Worm (Caenorhabditis elegans): ENCODE data around the gene AC8.10.
"Not testable (repeated sequence)": the region's sequence is repeated elsewhere in the genome, so short reads cannot be mapped to it uniquely, and the experiment has no call there.

The AC8.10 gene

ce11 chrX:239077-239476 lies at the start of gene AC8.10:
Gene AC8.10, minus strand, starts transcription at chrX:239177.
- TF ChIP-seq zag-1 (tag; optimal IDR thresholded peaks at IDR 0.05); nhr-25 (tag; optimal IDR thresholded peaks at IDR 0.05); fkh-10 (GFP tag; optimal IDR thresholded peaks at IDR 0.05): not testable (repeated sequence)

ce11 chrX:286116-286515 lies 47.1 kb upstream of the AC8.10 start, which contains the start of gene Y47C4A.1:
Gene Y47C4A.1, minus strand, starts transcription at chrX:286216.
- TF ChIP-seq lin-15B (tag; optimal IDR thresholded peaks at IDR 0.05); nfya-1 (tag; optimal IDR thresholded peaks at IDR 0.05; ENCODE audit: insufficient read depth); elt-3 (tag; optimal IDR thresholded peaks at IDR 0.05): not testable (repeated sequence)

DNA sequence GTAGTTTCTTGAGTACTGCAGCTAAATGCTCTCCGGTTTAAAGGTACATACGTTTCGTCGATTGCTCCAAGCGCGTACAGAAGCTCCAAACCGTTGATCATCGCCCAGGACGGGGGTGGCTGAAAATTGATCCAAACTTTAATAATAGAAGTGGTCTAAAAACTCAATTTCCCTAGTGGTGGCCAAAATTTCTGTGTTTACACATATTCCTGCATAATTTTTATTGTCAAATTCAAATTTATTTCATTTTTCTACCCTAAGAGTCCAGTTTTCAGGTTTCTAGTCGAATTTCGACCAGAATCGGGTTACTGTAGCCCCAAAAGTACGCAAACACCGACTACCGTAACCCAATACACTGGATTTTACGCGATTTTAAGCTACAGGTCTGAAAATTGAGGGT lies 34.9 kb upstream of the AC8.10 start, which contains the start of gene Y108F1.5:
Gene Y108F1.5, minus strand, starts transcription at position 101 of the 400 bp plus-strand sequence.
- not testable (repeated sequence) for TF ChIP-seq unc-39 (tag; optimal IDR thresholded peaks at IDR 0.05); nhr-77 (tag; optimal IDR thresholded peaks at IDR 0.05); unc-62 (GFP tag; optimal IDR thresholded peaks at IDR 0.05)

- peak; percentile 78 for TF ChIP-seq ceh-28 (tag; optimal IDR thresholded peaks at IDR 0.05)
- no peak for TF ChIP-seq ceh-9 (tag; optimal IDR thresholded peaks at IDR 0.05)
Observed at ce11 chrX:271509-271908, 32.5 kb upstream of the AC8.10 start.

DNA sequence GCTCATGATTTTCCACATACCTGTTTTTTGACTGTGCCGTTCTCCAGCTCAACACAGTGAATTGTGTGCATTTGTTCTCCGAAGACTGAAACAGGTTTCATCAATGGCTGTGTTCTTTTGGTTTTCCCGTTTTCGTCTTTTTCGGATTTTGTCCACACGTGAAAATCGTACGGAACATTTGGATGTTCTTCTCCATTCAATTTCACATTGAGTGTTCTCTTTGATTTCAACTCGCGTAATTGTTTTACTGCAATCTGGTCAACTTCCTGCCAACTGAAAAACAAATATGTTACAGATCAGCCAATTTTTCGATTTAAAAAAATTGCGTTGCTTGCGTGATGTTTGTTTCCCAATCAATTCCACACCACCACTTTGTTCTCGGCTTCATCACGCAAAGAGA lies 9.6 kb downstream of the AC8.10 start, which contains the start of gene AC8.3:
Gene AC8.3, minus strand, starts transcription at position 101 of the 400 bp plus-strand sequence.
- TF ChIP-seq nhr-67, ceh-16, nhr-23 (tag; optimal IDR thresholded peaks at IDR 0.05): not testable (repeated sequence)

ce11 chrX:215488-215887 lies 23.5 kb downstream of the AC8.10 start, which contains the start of gene set-28:
Gene set-28, minus strand, starts transcription at chrX:215588.
- not testable (repeated sequence) for TF ChIP-seq ama-1 (optimal IDR thresholded peaks at IDR 0.05); pqm-1 (tag; optimal IDR thresholded peaks at IDR 0.05); zag-1 (tag; optimal IDR thresholded peaks at IDR 0.05)

DNA sequence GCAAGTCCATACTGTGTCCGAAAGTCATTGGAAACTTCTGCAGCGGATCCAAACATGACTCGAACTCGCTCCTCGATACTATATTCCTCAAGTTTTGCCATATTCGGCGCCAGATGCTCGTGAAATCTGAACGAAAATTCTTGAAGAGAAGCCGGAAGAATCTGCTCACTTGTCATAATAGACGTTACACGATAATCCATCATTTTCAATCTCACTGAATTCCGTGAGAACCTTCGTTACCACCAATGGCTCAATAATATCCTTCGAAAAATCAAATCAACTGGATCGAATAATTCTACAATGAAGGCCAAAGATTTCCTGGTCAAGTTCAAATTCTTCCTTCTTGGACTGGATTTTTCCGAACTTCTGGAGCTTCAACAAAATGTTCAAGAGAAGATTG lies 27.8 kb downstream of the AC8.10 start, which contains the start of gene Y73B3B.1:
Gene Y73B3B.1, minus strand, starts transcription at position 101 of the 400 bp plus-strand sequence.
- not testable (repeated sequence) for TF ChIP-seq skn-1, R02D3.7, egl-5 (tag; optimal IDR thresholded peaks at IDR 0.05)

DNA sequence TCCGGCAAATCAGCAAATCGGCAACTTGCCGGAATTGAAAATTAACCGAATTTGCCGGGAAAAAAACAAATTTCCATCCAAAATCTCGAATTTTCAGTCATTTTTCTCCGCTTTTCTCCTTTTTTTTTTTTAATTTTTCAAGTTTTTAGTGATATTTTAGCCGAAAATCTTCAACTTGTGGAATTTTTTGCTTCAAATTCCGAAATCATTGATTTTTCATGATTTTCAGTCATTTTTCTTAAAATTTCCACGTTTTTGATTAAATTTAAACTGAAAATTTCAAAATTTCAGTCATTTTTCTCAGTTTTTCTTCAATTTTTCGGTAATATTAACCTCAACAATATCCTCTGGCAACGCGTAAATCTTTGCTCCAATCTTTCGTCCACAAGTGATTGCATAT lies 29.3 kb downstream of the AC8.10 start, which contains the start of gene Y73B3B.3:
Gene Y73B3B.3, plus strand, starts transcription at position 301 of the 400 bp plus-strand sequence.
- not testable (repeated sequence) for TF ChIP-seq ceh-28 (tag; optimal IDR thresholded peaks at IDR 0.05); jun-1 (tag; optimal IDR thresholded peaks at IDR 0.05); fkh-10 (GFP tag; optimal IDR thresholded peaks at IDR 0.05)

DNA sequence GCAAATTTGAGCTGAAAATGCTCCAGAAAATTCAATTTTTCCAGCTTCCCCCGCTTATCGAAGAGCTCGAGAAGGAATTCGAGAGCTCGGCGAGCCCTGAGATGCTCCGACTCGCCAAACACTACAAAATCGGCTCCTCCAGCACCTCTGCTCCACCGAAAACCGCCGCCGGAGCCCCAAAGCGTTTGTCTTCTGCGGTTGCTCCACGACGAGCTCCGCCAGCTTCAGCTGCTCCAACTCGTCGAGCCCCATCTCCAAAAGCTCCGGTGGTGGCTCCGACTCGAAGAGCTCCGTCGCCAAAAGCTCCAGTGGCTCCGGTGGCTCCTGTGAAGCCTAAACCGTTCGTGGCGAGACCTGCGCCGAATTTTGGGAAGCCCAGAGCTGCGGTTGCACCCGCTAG lies 42.6 kb downstream of the AC8.10 start:
- TF ChIP-seq egl-27 (tag; optimal IDR thresholded peaks at IDR 0.05) (no peak), nhr-67 (tag; optimal IDR thresholded peaks at IDR 0.05) (no peak), elt-3 (tag; optimal IDR thresholded peaks at IDR 0.05) (no peak), nhr-237 (tag; optimal IDR thresholded peaks at IDR 0.05) (no peak), ztf-11 (tag; optimal IDR thresholded peaks at IDR 0.05) (no peak), nhr-43 (tag; optimal IDR thresholded peaks at IDR 0.05; ENCODE audit: poor library complexity, severe bottlenecking) (no peak), mdl-1 (tag; optimal IDR thresholded peaks at IDR 0.05) (no peak), elt-1 (tag; optimal IDR thresholded peaks at IDR 0.05) (no peak), pqm-1 (tag; optimal IDR thresholded peaks at IDR 0.05) (no peak), unc-62 (GFP tag; optimal IDR thresholded peaks at IDR 0.05) (no peak), ceh-16 (tag; optimal IDR thresholded peaks at IDR 0.05) (no peak), nhr-12 (tag; optimal IDR thresholded peaks at IDR 0.05) (no peak)

Measured in whole organism, L3 larva.